Worm (Caenorhabditis elegans): ENCODE measurements around the gene aman-2.

aman-2 gene

ce11 chrV:11952854-11953447, 19.9 kb upstream of the aman-2 start:
- TF ChIP-seq him-1 (tag; optimal IDR thresholded peaks at IDR 0.05), result no peak
- TF ChIP-seq dao-5 (tag; optimal IDR thresholded peaks at IDR 0.05), result no peak
- TF ChIP-seq W03F9.2 (tag; optimal IDR thresholded peaks at IDR 0.05), result no peak

ce11 chrV:11951227-11951626, 18.2 kb upstream of the aman-2 start:
- TF ChIP-seq him-1 (tag; optimal IDR thresholded peaks at IDR 0.05) (no peak), dao-5 (tag; optimal IDR thresholded peaks at IDR 0.05) (no peak), W03F9.2 (tag; optimal IDR thresholded peaks at IDR 0.05) (no peak)

ce11 chrV:11949509-11950117, 16.6 kb upstream of the aman-2 start:
- no peak for TF ChIP-seq W03F9.2 (tag; optimal IDR thresholded peaks at IDR 0.05)
- TF ChIP-seq dao-5 (tag; optimal IDR thresholded peaks at IDR 0.05), result no peak
- TF ChIP-seq him-1 (tag; optimal IDR thresholded peaks at IDR 0.05), result no peak

ce11 chrV:11948581-11948980, 15.5 kb upstream of the aman-2 start:
- TF ChIP-seq dao-5 (tag; optimal IDR thresholded peaks at IDR 0.05), result no peak
- no peak for TF ChIP-seq him-1 (tag; optimal IDR thresholded peaks at IDR 0.05)
- TF ChIP-seq W03F9.2 (tag; optimal IDR thresholded peaks at IDR 0.05), result no peak

- TF ChIP-seq W03F9.2 (tag; optimal IDR thresholded peaks at IDR 0.05), result no peak
These were observed 14.4 kb upstream of the aman-2 start for ce11 chrV:11947414-11947954.

- TF ChIP-seq dao-5 (tag; optimal IDR thresholded peaks at IDR 0.05) (no peak), him-1 (tag; optimal IDR thresholded peaks at IDR 0.05) (no peak), W03F9.2 (tag; optimal IDR thresholded peaks at IDR 0.05) (no peak)
These were observed 13.8 kb upstream of the aman-2 start for ce11 chrV:11946818-11947217.

ce11 chrV:11945429-11945828, 12.4 kb upstream of the aman-2 start:
- TF ChIP-seq dao-5 (tag; optimal IDR thresholded peaks at IDR 0.05) (no peak), him-1 (tag; optimal IDR thresholded peaks at IDR 0.05) (no peak), W03F9.2 (tag; optimal IDR thresholded peaks at IDR 0.05) (no peak)

- TF ChIP-seq dao-5 (tag; optimal IDR thresholded peaks at IDR 0.05) (no peak), W03F9.2 (tag; optimal IDR thresholded peaks at IDR 0.05) (no peak), him-1 (tag; optimal IDR thresholded peaks at IDR 0.05) (no peak)
These were observed 10.7 kb upstream of the aman-2 start for ce11 chrV:11943737-11944136.

ce11 chrV:11942325-11942724, 9.3 kb upstream of the aman-2 start, which contains the start of gene F58H1.6:
F58H1.6 (plus strand) TSS chrV:11942625.
- no peak for TF ChIP-seq dao-5 (tag; optimal IDR thresholded peaks at IDR 0.05)
- no peak for TF ChIP-seq W03F9.2 (tag; optimal IDR thresholded peaks at IDR 0.05)
- TF ChIP-seq him-1 (tag; optimal IDR thresholded peaks at IDR 0.05), result no peak

ce11 chrV:11941664-11942063, 8.6 kb upstream of the aman-2 start:
- TF ChIP-seq him-1 (tag; optimal IDR thresholded peaks at IDR 0.05) (no peak), dao-5 (tag; optimal IDR thresholded peaks at IDR 0.05) (no peak), W03F9.2 (tag; optimal IDR thresholded peaks at IDR 0.05) (no peak)

ce11 chrV:11940329-11940728, 7.3 kb upstream of the aman-2 start:
- no peak for TF ChIP-seq him-1 (tag; optimal IDR thresholded peaks at IDR 0.05)
- TF ChIP-seq W03F9.2 (tag; optimal IDR thresholded peaks at IDR 0.05), result no peak
- no peak for TF ChIP-seq dao-5 (tag; optimal IDR thresholded peaks at IDR 0.05)

ce11 chrV:11937710-11938109, 4.7 kb upstream of the aman-2 start, which contains the start of gene gpla-1:
gpla-1 (minus strand) TSS chrV:11937810.
- no peak for TF ChIP-seq W03F9.2 (tag; optimal IDR thresholded peaks at IDR 0.05)
- no peak for TF ChIP-seq him-1 (tag; optimal IDR thresholded peaks at IDR 0.05)
- no peak for TF ChIP-seq dao-5 (tag; optimal IDR thresholded peaks at IDR 0.05)

- TF ChIP-seq him-1 (tag; optimal IDR thresholded peaks at IDR 0.05) (no peak), W03F9.2 (tag; optimal IDR thresholded peaks at IDR 0.05) (no peak), dao-5 (tag; optimal IDR thresholded peaks at IDR 0.05) (no peak)
These were observed 1.8 kb upstream of the aman-2 start, which contains the start of gene F58H1.8 for ce11 chrV:11934848-11935247. F58H1.8 (plus strand) TSS chrV:11935148.

ce11 chrV:11929046-11929590, 3.9 kb downstream of the aman-2 start, which contains the start of gene F58H1.2:
F58H1.2 (plus strand) TSS chrV:11929096.
- TF ChIP-seq him-1 (tag; optimal IDR thresholded peaks at IDR 0.05), result no peak
- TF ChIP-seq dao-5 (tag; optimal IDR thresholded peaks at IDR 0.05), result no peak
